Worm (Caenorhabditis elegans): ENCODE results near the gene cwc-15.

cwc-15 gene

ce11 chrV:16047052-16047451 lies 23.9 kb downstream of the cwc-15 start:
- no peak for TF ChIP-seq sox-4 (tag; optimal IDR thresholded peaks at IDR 0.05)

- TF ChIP-seq pqm-1 (tag; optimal IDR thresholded peaks at IDR 0.05) (no peak), tbx-2 (tag; optimal IDR thresholded peaks at IDR 0.05) (no peak), unc-55 (GFP tag; optimal IDR thresholded peaks at IDR 0.05) (no peak), npax-4 (tag; optimal IDR thresholded peaks at IDR 0.05) (no peak), elt-4 (tag; optimal IDR thresholded peaks at IDR 0.05) (no peak), pros-1 (tag; optimal IDR thresholded peaks at IDR 0.05) (no peak)
These were observed 24.4 kb downstream of the cwc-15 start, which contains the start of gene str-198 for ce11 chrV:16047508-16047907. TSS of gene str-198 (plus strand) at chrV:16047808.

- no peak for TF ChIP-seq pha-4 (tag; optimal IDR thresholded peaks at IDR 0.05)
- no peak for TF ChIP-seq nhr-11 (tag; optimal IDR thresholded peaks at IDR 0.05)
- TF ChIP-seq ceh-9 (tag; optimal IDR thresholded peaks at IDR 0.05), result no peak
- TF ChIP-seq unc-3 (GFP tag; conservative IDR thresholded peaks at IDR 0.05), result no peak
- no peak for TF ChIP-seq unc-3 (tag; optimal IDR thresholded peaks at IDR 0.05)
- TF ChIP-seq sdc-2 (tag; optimal IDR thresholded peaks at IDR 0.05), result no peak
- no peak for TF ChIP-seq ceh-24 (tag; optimal IDR thresholded peaks at IDR 0.05)
- no peak for TF ChIP-seq hlh-13 (GFP tag; optimal IDR thresholded peaks at IDR 0.05)
- TF ChIP-seq hlh-8 (tag; optimal IDR thresholded peaks at IDR 0.05), result no peak
- no peak for TF ChIP-seq ref-2 (tag; optimal IDR thresholded peaks at IDR 0.05)
- TF ChIP-seq F13H6.1 (tag; optimal IDR thresholded peaks at IDR 0.05), result no peak
- TF ChIP-seq ztf-16 (tag; optimal IDR thresholded peaks at IDR 0.05), result no peak
- TF ChIP-seq lim-6 (tag; optimal IDR thresholded peaks at IDR 0.05), result no peak
- TF ChIP-seq pax-1 (tag; optimal IDR thresholded peaks at IDR 0.05), result no peak
- TF ChIP-seq hlh-15 (tag; optimal IDR thresholded peaks at IDR 0.05), result no peak
- no peak for TF ChIP-seq ceh-6 (GFP tag; optimal IDR thresholded peaks at IDR 0.05)
- TF ChIP-seq tbx-2 (tag; optimal IDR thresholded peaks at IDR 0.05), result no peak
- TF ChIP-seq K02D7.2 (tag; optimal IDR thresholded peaks at IDR 0.05), result no peak
- TF ChIP-seq pat-9 (tag; optimal IDR thresholded peaks at IDR 0.05), result no peak
These were observed 26.0 kb downstream of the cwc-15 start, which contains the start of gene best-12 for ce11 chrV:16049177-16049576. TSS of gene best-12 (plus strand) at chrV:16049477.

DNA sequence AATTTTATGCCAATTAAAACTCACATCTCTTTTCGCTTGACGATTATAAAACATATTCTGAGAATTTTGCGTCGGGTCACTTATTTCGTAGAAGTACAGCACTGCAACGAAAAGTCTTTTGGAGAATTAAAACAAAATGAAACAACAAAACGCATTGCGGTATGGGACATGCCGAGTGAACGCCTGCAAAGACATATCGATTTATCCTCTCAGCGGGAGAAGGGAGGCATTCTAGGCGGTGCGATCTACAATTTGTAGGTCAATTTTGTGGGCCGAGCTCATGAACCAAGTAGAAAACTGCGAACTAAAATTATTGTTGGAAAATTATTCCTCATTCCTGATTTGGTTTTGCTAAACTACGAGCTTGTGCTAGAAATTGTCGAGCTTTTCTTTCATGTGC lies 30.2 kb downstream of the cwc-15 start, which contains the start of gene F14H3.3:
Gene F14H3.3, minus strand, starts transcription at position 101 of the 400 bp plus-strand sequence.
- TF ChIP-seq ceh-2 (tag; optimal IDR thresholded peaks at IDR 0.05) (no peak), hlh-8 (tag; optimal IDR thresholded peaks at IDR 0.05) (no peak), pag-3 (tag; optimal IDR thresholded peaks at IDR 0.05; ENCODE audit: borderline replicate concordance) (no peak), ceh-9 (tag; optimal IDR thresholded peaks at IDR 0.05) (no peak), syd-9 (tag; optimal IDR thresholded peaks at IDR 0.05) (no peak), ceh-14 (tag; optimal IDR thresholded peaks at IDR 0.05) (no peak), ceh-19 (GFP tag; optimal IDR thresholded peaks at IDR 0.05) (no peak), Y22D7AL.16 (tag; optimal IDR thresholded peaks at IDR 0.05) (no peak)

- TF ChIP-seq ceh-45 (GFP tag; IDR thresholded peaks at IDR 0.05) (no peak), pha-2 (tag; optimal IDR thresholded peaks at IDR 0.05) (no peak), unc-3 (GFP tag; conservative IDR thresholded peaks at IDR 0.05) (no peak), unc-3 (tag; optimal IDR thresholded peaks at IDR 0.05) (no peak), nhr-232 (tag; optimal IDR thresholded peaks at IDR 0.05) (no peak), unc-55 (GFP tag; optimal IDR thresholded peaks at IDR 0.05) (no peak), ceh-2 (tag; optimal IDR thresholded peaks at IDR 0.05) (no peak), rnt-1 (tag; optimal IDR thresholded peaks at IDR 0.05) (no peak), lin-11 (tag; optimal IDR thresholded peaks at IDR 0.05) (no peak), ceh-34 (tag; optimal IDR thresholded peaks at IDR 0.05) (no peak)
These were observed 31.9 kb downstream of the cwc-15 start, which contains the start of gene F14H3.4 for ce11 chrV:16055031-16055430. TSS of gene F14H3.4 (minus strand) at chrV:16055072.

All from whole organism, late embryonic.